Worm (Caenorhabditis elegans) whole organism, L4 larva: ENCODE data around the gene M02B1.4.

ENCODE experiments used
- aha-1 ChIP-seq: fragments of 150-350 bp; peaks from one replicate; lab custom pipeline; 2014; ENCODE audit warnings: missing biosample characterization, missing genetic modification characterization
- fkh-10 ChIP-seq: fragments of 150-350 bp; optimal IDR thresholded peaks from 2 replicates; lab custom pipeline; 2014; ENCODE audit warnings: missing biosample characterization, missing genetic modification reagents, missing genetic modification characterization
- lin-15B ChIP-seq: fragments of 150-350 bp; sonication (generic microtip); optimal IDR thresholded peaks from 3 replicates; lab custom pipeline; 2014; ENCODE audit warnings: missing biosample characterization, missing genetic modification characterization
- lin-39 ChIP-seq: fragments of 150-350 bp; optimal IDR thresholded peaks from 2 replicates; lab custom pipeline; 2014; ENCODE audit warnings: missing biosample characterization, missing genetic modification reagents, missing genetic modification characterization
- lir-3 ChIP-seq: sonication (generic microtip); optimal IDR thresholded peaks from 2 replicates; lab custom pipeline; 2016; ENCODE audit warnings: mild to moderate bottlenecking, missing genetic modification characterization, missing compliant biosample characterization
- nhr-11 ChIP-seq: fragments of 150-350 bp; optimal IDR thresholded peaks from 2 replicates; lab custom pipeline; 2014; ENCODE audit warnings: missing biosample characterization, missing genetic modification characterization
- nhr-237 ChIP-seq: sonication (generic microtip); optimal IDR thresholded peaks from 2 replicates; lab custom pipeline; 2017; ENCODE audit warnings: missing biosample characterization, missing genetic modification characterization
- nhr-77 ChIP-seq: fragments of 150-350 bp; optimal IDR thresholded peaks from 2 replicates; lab custom pipeline; 2014; ENCODE audit warnings: missing biosample characterization, missing genetic modification characterization
- snpc-4 ChIP-seq: fragments of 150-350 bp; optimal IDR thresholded peaks from 2 replicates; lab custom pipeline; 2014; ENCODE audit warnings: missing biosample characterization, missing genetic modification characterization
- tra-1 ChIP-seq: fragments of 200-800 bp; sonication (Bioruptor generic); IDR thresholded peaks from 2 replicates; pipeline ENCODE4 v1.3.6; 2022; ENCODE audit warnings: missing genetic modification reagents, missing genetic modification characterization, missing compliant biosample characterization
- ztf-11 ChIP-seq: fragments of 150-350 bp; optimal IDR thresholded peaks from 2 replicates; lab custom pipeline; 2014; ENCODE audit warnings: missing biosample characterization, missing genetic modification characterization

ce11 chrIV:12836208-12836607 lies 11.1 kb upstream of the M02B1.4 start, which contains the start of gene M02B1.3:
- no peak for TF ChIP-seq nhr-77 (tag; lab: Kevin White, UChicago)
- TF ChIP-seq lin-39 (tag; lab: Kevin White, UChicago) = no peak
- no peak for TF ChIP-seq ztf-11 (tag; lab: Kevin White, UChicago)
- no peak for TF ChIP-seq lir-3 (tag; lab: Kevin White, UChicago)
- TF ChIP-seq aha-1 = no peak
- TF ChIP-seq tra-1 (GFP tag; lab: Robert Waterston, UW) = no peak
- TF ChIP-seq snpc-4 (tag; lab: Kevin White, UChicago) = no peak
- TF ChIP-seq lin-15B (tag; lab: Kevin White, UChicago) = no peak
- TF ChIP-seq nhr-237 (tag; lab: Kevin White, UChicago) = no peak
- no peak for TF ChIP-seq nhr-11 (tag; lab: Kevin White, UChicago)
- TF ChIP-seq fkh-10 (GFP tag; lab: Kevin White, UChicago) = no peak
